Worm (Caenorhabditis elegans) whole organism, mixed stage, embryonic: ENCODE results near the gene R03D7.2.

Experiments
- elt-1 ChIP-seq: sonication (generic microtip); optimal IDR thresholded peaks from 2 replicates; lab custom pipeline; 2017; ENCODE audit warnings: missing genetic modification characterization, mild to moderate bottlenecking, missing compliant biosample characterization, antibody characterized with exemption, moderate library complexity, borderline replicate concordance; ENCODE audit not compliant: insufficient read depth
- elt-3 ChIP-seq: fragments of 150-350 bp; optimal IDR thresholded peaks from 2 replicates; lab custom pipeline; 2014; ENCODE audit warnings: missing biosample characterization, missing genetic modification characterization
- lsy-2 ChIP-seq: fragments of 150-350 bp; optimal IDR thresholded peaks from 2 replicates; lab custom pipeline; 2014; ENCODE audit warnings: missing biosample characterization, missing genetic modification characterization
- mep-1 ChIP-seq: fragments of 150-350 bp; optimal IDR thresholded peaks from 2 replicates; lab custom pipeline; 2017; ENCODE audit warnings: missing biosample characterization, missing genetic modification reagents, missing genetic modification characterization, inconsistent platforms
- nhr-28 ChIP-seq: fragments of 150-350 bp; optimal IDR thresholded peaks from 2 replicates; lab custom pipeline; 2014; ENCODE audit warnings: missing biosample characterization, missing genetic modification characterization
- tbx-8 ChIP-seq: fragments of 200-800 bp; sonication (Bioruptor generic); optimal IDR thresholded peaks from 2 replicates; lab custom pipeline; 2018; ENCODE audit warnings: mild to moderate bottlenecking, missing genetic modification characterization, moderate library complexity, missing compliant biosample characterization
- unc-120 ChIP-seq: sonication (generic microtip); optimal IDR thresholded peaks from 2 replicates; lab custom pipeline; 2017; ENCODE audit warnings: missing genetic modification characterization, missing compliant biosample characterization; ENCODE audit not compliant: poor library complexity, severe bottlenecking
- unc-39 ChIP-seq: fragments of 150-350 bp; optimal IDR thresholded peaks from 2 replicates; lab custom pipeline; 2014; ENCODE audit warnings: missing biosample characterization, missing genetic modification characterization
- unc-62 ChIP-seq: fragments of 150-350 bp; optimal IDR thresholded peaks from 2 replicates; lab custom pipeline; 2014; ENCODE audit warnings: missing biosample characterization, missing genetic modification reagents, missing genetic modification characterization
- ztf-11 ChIP-seq: fragments of 150-350 bp; optimal IDR thresholded peaks from 2 replicates; lab custom pipeline; 2014; ENCODE audit warnings: missing biosample characterization, missing genetic modification characterization

- TF ChIP-seq unc-62 (GFP tag; lab: Kevin White, UChicago) (no peak), ztf-11 (tag; lab: Kevin White, UChicago) (no peak), tbx-8 (GFP tag; lab: Kevin White, UChicago) (no peak), lsy-2 (tag; lab: Kevin White, UChicago) (no peak), elt-3 (tag; lab: Kevin White, UChicago) (no peak), unc-39 (tag; lab: Kevin White, UChicago) (no peak), mep-1 (tag; lab: Kevin White, UChicago) (no peak), elt-1 (tag; lab: Kevin White, UChicago) (no peak), unc-120 (tag; lab: Kevin White, UChicago) (no peak), nhr-28 (no peak)
Observed at ce11 chrII:10888979-10889378, 46.0 kb downstream of the R03D7.2 start, which contains the start of gene ptr-8.
